Fruit fly (Drosophila melanogaster) whole organism, prepupa: ENCODE results near the gene Hibch.

ENCODE experiments used
- OdsH ChIP-seq: fragments of 200-800 bp; sonication (Bioruptor generic); optimal IDR thresholded peaks from 3 replicates; lab custom pipeline; 2016; ENCODE audit warnings: missing biosample characterization, missing genetic modification characterization
- Sox15 ChIP-seq: fragments of 200-800 bp; sonication (Bioruptor generic); optimal IDR thresholded peaks from 3 replicates; lab custom pipeline; 2016; ENCODE audit warnings: missing biosample characterization, missing genetic modification characterization
- dac ChIP-seq: fragments of 200-800 bp; sonication (Bioruptor generic); optimal IDR thresholded peaks from 2 replicates; lab custom pipeline; 2017; ENCODE audit warnings: missing biosample characterization, mild to moderate bottlenecking, missing genetic modification characterization

- TF ChIP-seq Sox15 (no peak), dac (no peak), OdsH (GFP tag; lab: Kevin White, UChicago) (no peak)
Observed at dm6 chr3R:15328083-15328779, 28.8 kb upstream of the Hibch start, which contains the start of the genes CG6236 and ea.
